Fruit fly (Drosophila melanogaster) whole organism, embryonic: ENCODE measurements around the gene CG8300.

Source experiments
- CG10565 ChIP-seq: fragments of 200-800 bp; sonication (Bioruptor generic); optimal IDR thresholded peaks from 3 replicates; lab custom pipeline; 2016; ENCODE audit warnings: missing biosample characterization, mild to moderate bottlenecking, missing genetic modification characterization
- CG10979 ChIP-seq: fragments of 200-800 bp; sonication (Bioruptor generic); optimal IDR thresholded peaks from 2 replicates; lab custom pipeline; 2018; ENCODE audit warnings: missing biosample characterization, mild to moderate bottlenecking, missing genetic modification characterization, moderate library complexity
- CG11456 ChIP-seq: fragments of 200-800 bp; sonication (Bioruptor generic); IDR thresholded peaks from 3 replicates; pipeline ENCODE4 v1.3.6; 2022; ENCODE audit warnings: missing biosample characterization, missing genetic modification characterization
- CG12299 ChIP-seq: fragments of 200-800 bp; sonication (Bioruptor generic); optimal IDR thresholded peaks from 2 replicates; lab custom pipeline; 2018; ENCODE audit warnings: missing biosample characterization, mild to moderate bottlenecking, missing genetic modification characterization
- CG13775 ChIP-seq: fragments of 200-800 bp; sonication (Bioruptor generic); optimal IDR thresholded peaks from 3 replicates; lab custom pipeline; 2017; ENCODE audit warnings: missing biosample characterization, mild to moderate bottlenecking, missing genetic modification characterization
- CG15073 ChIP-seq: fragments of 200-800 bp; sonication (Bioruptor generic); optimal IDR thresholded peaks from 2 replicates; lab custom pipeline; 2016; ENCODE audit warnings: missing biosample characterization, missing genetic modification characterization
- CG16779 ChIP-seq: fragments of 200-800 bp; sonication (Bioruptor generic); IDR thresholded peaks from 2 replicates; pipeline ENCODE4 v1.3.6; 2022; ENCODE audit warnings: missing biosample characterization, missing genetic modification characterization
- CG16815 ChIP-seq: fragments of 200-800 bp; sonication (Bioruptor generic); optimal IDR thresholded peaks from 3 replicates; lab custom pipeline; 2017; ENCODE audit warnings: missing biosample characterization, mild to moderate bottlenecking, missing genetic modification characterization
- CG17612 ChIP-seq: fragments of 200-800 bp; sonication (Bioruptor generic); IDR thresholded peaks from 2 replicates; pipeline ENCODE4 v1.3.6; 2022; ENCODE audit warnings: missing biosample characterization, missing genetic modification characterization
- CG1832 ChIP-seq: fragments of 200-800 bp; sonication (Bioruptor generic); optimal IDR thresholded peaks from 2 replicates; lab custom pipeline; 2017; ENCODE audit warnings: missing biosample characterization, mild to moderate bottlenecking, missing genetic modification characterization, inconsistent platforms
- CG18764 ChIP-seq: fragments of 200-800 bp; sonication (Bioruptor generic); optimal IDR thresholded peaks from 3 replicates; lab custom pipeline; 2016; ENCODE audit warnings: missing biosample characterization, missing genetic modification characterization
- CG2678 ChIP-seq: fragments of 200-800 bp; sonication (Bioruptor generic); optimal IDR thresholded peaks from 3 replicates; lab custom pipeline; 2019; ENCODE audit warnings: missing biosample characterization, mild to moderate bottlenecking, missing genetic modification characterization, moderate library complexity
- CG34376 ChIP-seq: fragments of 200-800 bp; sonication (Bioruptor generic); optimal IDR thresholded peaks from 2 replicates; lab custom pipeline; 2018; ENCODE audit warnings: missing biosample characterization, mild to moderate bottlenecking, missing genetic modification characterization
- CG4328 ChIP-seq: fragments of 200-800 bp; sonication (Bioruptor generic); optimal IDR thresholded peaks from 3 replicates; lab custom pipeline; 2017; ENCODE audit warnings: missing biosample characterization, missing genetic modification reagents, missing genetic modification characterization
- CG6654 ChIP-seq: fragments of 200-800 bp; sonication (Bioruptor generic); optimal IDR thresholded peaks from 2 replicates; lab custom pipeline; 2017; ENCODE audit warnings: missing biosample characterization, mild to moderate bottlenecking, missing genetic modification characterization
- CG7745 ChIP-seq: fragments of 200-800 bp; sonication (Bioruptor generic); optimal IDR thresholded peaks from 2 replicates; lab custom pipeline; 2018; ENCODE audit warnings: missing biosample characterization, mild to moderate bottlenecking, missing genetic modification characterization, moderate library complexity
- CG9609 ChIP-seq: fragments of 200-800 bp; sonication (Bioruptor generic); optimal IDR thresholded peaks from 3 replicates; lab custom pipeline; 2016; ENCODE audit warnings: missing biosample characterization, missing genetic modification characterization
- D ChIP-seq, 2 experiments: fragments of 200-800 bp in 1 of 2; fragments of >200 bp in 1 of 2; sonication (Bioruptor generic) in 1 of 2; optimal IDR thresholded peaks; 2 replicates in 1 of 2; 3 replicates in 1 of 2; lab custom pipeline; 2017; ENCODE audit warnings: mild to moderate bottlenecking in 1 of 2, missing biosample characterization in 1 of 2, missing genetic modification characterization in 1 of 2, missing genetic modification reagents in 1 of 2
- E2f1 ChIP-seq: fragments of 200-800 bp; sonication (Bioruptor generic); IDR thresholded peaks from 2 replicates; pipeline ENCODE4 v1.3.6; 2022; ENCODE audit warnings: missing biosample characterization, missing genetic modification characterization
- Fer2 ChIP-seq: fragments of 200-800 bp; sonication (Bioruptor generic); optimal IDR thresholded peaks from 2 replicates; lab custom pipeline; 2018; ENCODE audit warnings: missing biosample characterization, mild to moderate bottlenecking, missing genetic modification characterization, moderate library complexity
- H15 ChIP-seq: fragments of 200-800 bp; sonication (Bioruptor generic); IDR thresholded peaks from 3 replicates; pipeline ENCODE4 v1.3.6; 2022; ENCODE audit warnings: missing biosample characterization, missing genetic modification characterization
- HLH3B ChIP-seq: fragments of 200-800 bp; sonication (Bioruptor generic); IDR thresholded peaks from 2 replicates; pipeline ENCODE4 v1.3.6; 2022; ENCODE audit warnings: missing biosample characterization, missing genetic modification characterization
- HmgD ChIP-seq: fragments of 200-800 bp; sonication (Bioruptor generic); optimal IDR thresholded peaks from 3 replicates; lab custom pipeline; 2016; ENCODE audit warnings: missing biosample characterization, missing genetic modification characterization
- Kr ChIP-seq: fragments of 200-800 bp; sonication (Bioruptor generic); optimal IDR thresholded peaks from 2 replicates; lab custom pipeline; 2017; ENCODE audit warnings: missing biosample characterization, mild to moderate bottlenecking, missing genetic modification characterization
- Myb ChIP-seq: fragments of 200-800 bp; sonication (Bioruptor generic); optimal IDR thresholded peaks from 2 replicates; lab custom pipeline; 2016; ENCODE audit warnings: missing biosample characterization, missing genetic modification characterization
- Ptx1 ChIP-seq: fragments of 200-800 bp; sonication (Bioruptor generic); IDR thresholded peaks from 2 replicates; pipeline ENCODE4 v1.3.6; 2022; ENCODE audit warnings: missing biosample characterization, missing genetic modification characterization
- Scr ChIP-seq: fragments of 200-800 bp; sonication (Bioruptor generic); IDR thresholded peaks from 2 replicates; pipeline ENCODE4 v1.3.6; 2022; ENCODE audit warnings: missing biosample characterization, missing genetic modification characterization; ENCODE audit not compliant: partially characterized antibody
- Usf ChIP-seq: fragments of 200-800 bp; sonication (Bioruptor generic); optimal IDR thresholded peaks from 2 replicates; lab custom pipeline; 2017; ENCODE audit warnings: missing genotype, missing biosample characterization, missing genetic modification characterization
- bowl ChIP-seq: fragments of 200-800 bp; sonication (Bioruptor generic); IDR thresholded peaks from 2 replicates; pipeline ENCODE4 v1.3.6; 2022; ENCODE audit warnings: missing biosample characterization, missing genetic modification characterization
- cas ChIP-seq: fragments of 200-800 bp; sonication (Bioruptor generic); IDR thresholded peaks from 2 replicates; pipeline ENCODE4 v1.3.6; 2022; ENCODE audit warnings: missing biosample characterization, missing genetic modification characterization
- caup ChIP-seq: fragments of 200-800 bp; sonication (Bioruptor generic); optimal IDR thresholded peaks from 3 replicates; lab custom pipeline; 2017; ENCODE audit warnings: missing biosample characterization, mild to moderate bottlenecking, missing genetic modification characterization, moderate library complexity; ENCODE audit not compliant: severe bottlenecking
- crp ChIP-seq, 2 experiments: fragments of 200-800 bp; sonication (Bioruptor generic); optimal IDR thresholded peaks; 2 replicates in 1 of 2; 3 replicates in 1 of 2; lab custom pipeline; 2017; ENCODE audit warnings: missing biosample characterization in 2 of 2, missing genetic modification characterization in 2 of 2, mild to moderate bottlenecking in 1 of 2, moderate library complexity in 1 of 2
- danr ChIP-seq: fragments of 200-800 bp; sonication (Bioruptor generic); IDR thresholded peaks from 2 replicates; pipeline ENCODE4 v1.3.6; 2022; ENCODE audit warnings: missing biosample characterization, missing genetic modification characterization
- dysf ChIP-seq: fragments of 200-800 bp; sonication (Bioruptor generic); IDR thresholded peaks from 3 replicates; pipeline ENCODE4 v1.3.6; 2022; ENCODE audit warnings: missing biosample characterization, missing genetic modification characterization
- gce ChIP-seq: fragments of 200-800 bp; sonication (Bioruptor generic); IDR thresholded peaks from 3 replicates; pipeline ENCODE4 v1.3.6; 2022; ENCODE audit warnings: missing biosample characterization, missing genetic modification characterization
- grn ChIP-seq: fragments of 200-800 bp; sonication (Bioruptor generic); optimal IDR thresholded peaks from 3 replicates; lab custom pipeline; 2017; ENCODE audit warnings: missing biosample characterization, missing genetic modification characterization
- insv ChIP-seq, 2 experiments: fragments of 200-800 bp; sonication (Bioruptor generic); optimal IDR thresholded peaks; 3 replicates each; lab custom pipeline; 2016 to 2018; ENCODE audit warnings: missing biosample characterization in 2 of 2, missing genetic modification characterization in 2 of 2
- lmd ChIP-seq: fragments of 200-800 bp; sonication (Bioruptor generic); IDR thresholded peaks from 2 replicates; pipeline ENCODE4 v1.3.6; 2022; ENCODE audit warnings: missing biosample characterization, missing genetic modification characterization
- lola ChIP-seq, 3 experiments: fragments of >200 bp in 2 of 3; fragments of 200-800 bp in 1 of 3; sonication (Bioruptor generic) in 1 of 3; optimal IDR thresholded peaks; 2 replicates each; lab custom pipeline; 2017 to 2019; ENCODE audit warnings: missing biosample characterization in 3 of 3, missing genetic modification characterization in 3 of 3, mild to moderate bottlenecking in 1 of 3, moderate library complexity in 1 of 3
- lov ChIP-seq, 2 experiments: fragments of 200-800 bp in 1 of 2; fragments of >200 bp in 1 of 2; sonication (Bioruptor generic) in 1 of 2; IDR thresholded peaks in 1 of 2; optimal IDR thresholded peaks in 1 of 2; 2 replicates in 1 of 2; 3 replicates in 1 of 2; pipeline versions ENCODE4 v1.3.6 to Lab custom; 2017 to 2022; ENCODE audit warnings: missing biosample characterization in 1 of 2, missing genetic modification characterization in 1 of 2
- org-1 ChIP-seq: fragments of 200-800 bp; sonication (Bioruptor generic); optimal IDR thresholded peaks from 2 replicates; lab custom pipeline; 2017; ENCODE audit warnings: missing biosample characterization, missing genetic modification characterization
- p53 ChIP-seq: fragments of 200-800 bp; sonication (Bioruptor generic); optimal IDR thresholded peaks from 2 replicates; lab custom pipeline; 2016; ENCODE audit warnings: missing biosample characterization, missing genetic modification characterization
- pita ChIP-seq: fragments of 200-800 bp; sonication (Bioruptor generic); optimal IDR thresholded peaks from 2 replicates; lab custom pipeline; 2017; ENCODE audit warnings: missing biosample characterization, mild to moderate bottlenecking, missing genetic modification characterization
- pum ChIP-seq: fragments of 200-800 bp; sonication (Bioruptor generic); optimal IDR thresholded peaks from 2 replicates; lab custom pipeline; 2016; ENCODE audit warnings: missing biosample characterization, missing genetic modification characterization
- sens-2 ChIP-seq: fragments of 200-800 bp; sonication (Bioruptor generic); IDR thresholded peaks from 2 replicates; pipeline ENCODE4 v1.3.6; 2022; ENCODE audit warnings: missing biosample characterization, missing genetic modification characterization
- sr ChIP-seq: fragments of 200-800 bp; sonication (Bioruptor generic); IDR thresholded peaks from 3 replicates; pipeline ENCODE4 v1.3.6; 2022; ENCODE audit warnings: missing biosample characterization, missing genetic modification characterization
- tgo ChIP-seq: fragments of 200-800 bp; sonication (Bioruptor generic); IDR thresholded peaks from 3 replicates; pipeline ENCODE4 v1.3.6; 2022; ENCODE audit warnings: missing biosample characterization, missing genetic modification characterization
- unpg ChIP-seq: fragments of 200-800 bp; sonication (Bioruptor generic); optimal IDR thresholded peaks from 3 replicates; lab custom pipeline; 2018; ENCODE audit warnings: missing biosample characterization, mild to moderate bottlenecking, missing genetic modification characterization, moderate library complexity

Gene CG8300

DNA sequence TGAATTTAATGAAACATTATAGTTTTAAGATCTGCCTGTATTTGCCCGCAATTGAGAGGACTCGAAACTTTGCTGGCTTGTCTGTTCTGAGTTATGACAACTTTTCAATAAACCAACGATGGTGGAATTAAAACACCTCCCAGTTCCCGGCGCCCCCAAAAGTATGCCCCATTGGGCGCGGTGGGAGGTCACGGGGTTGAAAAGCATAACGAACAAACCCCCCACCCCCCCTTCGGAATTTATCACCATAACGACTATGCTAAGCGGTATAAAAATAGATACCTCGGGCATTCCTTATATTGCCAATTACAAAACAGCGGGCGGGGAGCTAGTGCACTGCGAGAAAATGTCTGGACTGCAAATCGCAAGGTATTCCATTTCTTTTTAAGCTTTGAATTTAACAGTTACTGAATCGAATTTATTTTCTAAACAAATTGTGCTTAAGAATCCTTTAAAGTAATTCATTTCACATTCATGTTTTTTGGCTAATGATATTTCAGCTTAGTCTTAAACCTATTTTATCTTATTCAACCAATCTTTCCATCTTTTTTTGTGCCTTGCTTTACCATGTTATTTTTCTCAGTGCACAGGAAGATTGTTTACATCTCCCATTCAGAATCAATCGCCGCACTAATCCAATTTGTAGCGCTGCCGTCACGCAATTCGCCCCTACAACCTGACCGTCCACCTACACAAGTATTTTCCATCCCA, 3.2 kb upstream of the CG8300 start (continued):
- TF ChIP-seq CG13775 (GFP tag; lab: Kevin White, UChicago), result no peak
- no peak for TF ChIP-seq cas (GFP tag; lab: Robert Waterston, UW)
- peak; percentile 85 for TF ChIP-seq CG10979 (tag; lab: Kevin White, UChicago)
- TF ChIP-seq CG12299 (tag; lab: Kevin White, UChicago), result peak; percentile 75
- peak; percentile 82 for TF ChIP-seq tgo (GFP tag; lab: Robert Waterston, UW)
- peak; percentile 51 for TF ChIP-seq grn (GFP tag; lab: Kevin White, UChicago)
- peak; percentile 62 for TF ChIP-seq Fer2 (tag; lab: Kevin White, UChicago)
- TF ChIP-seq Usf (GFP tag; lab: Kevin White, UChicago), result peak; percentile 69
- peak; percentile 74 for TF ChIP-seq HLH3B (GFP tag; lab: Robert Waterston, UW)
- peak; percentile 62 for TF ChIP-seq Myb (GFP tag; lab: Kevin White, UChicago)
- peak; percentile 25 for TF ChIP-seq CG7745 (tag; lab: Kevin White, UChicago)
- TF ChIP-seq CG15073, result no peak
- peak; percentile 58 for TF ChIP-seq CG4328 (GFP tag; lab: Kevin White, UChicago)
- peak; percentile 91 for TF ChIP-seq CG2678 (tag; lab: Kevin White, UChicago)
- 0 out of 2 replicates have a peak, but pooled peaks have one; percentile 15 for TF ChIP-seq CG17612 (GFP tag; lab: Robert Waterston, UW)
- TF ChIP-seq crp (GFP tag; optimal IDR thresholded peaks at IDR 0.05; lab: Kevin White, UChicago), result peak in 1 of 2 experiments; percentile 43
- TF ChIP-seq CG1832 (GFP tag; lab: Kevin White, UChicago), result no peak
- TF ChIP-seq Kr (GFP tag; lab: Kevin White, UChicago), result peak; percentile 71
- peak; percentile 38 for TF ChIP-seq CG18764 (GFP tag; lab: Kevin White, UChicago)
- TF ChIP-seq caup, result peak; percentile 62
- 0 out of 2 replicates have a peak, but pooled peaks have one; percentile 39 for TF ChIP-seq bowl (GFP tag; lab: Robert Waterston, UW)
- 0 out of 3 replicates have a peak, but pooled peaks have one; percentile 40 for TF ChIP-seq gce (GFP tag; lab: Robert Waterston, UW)
- peak; percentile 58; the same call in 1 of the 3 replicates for TF ChIP-seq H15 (GFP tag; lab: Robert Waterston, UW)
- TF ChIP-seq CG16779 (GFP tag; lab: Robert Waterston, UW), result no peak
- peak; percentile 65 for TF ChIP-seq E2f1 (GFP tag; lab: Robert Waterston, UW)
- no peak for TF ChIP-seq sr (GFP tag; lab: Robert Waterston, UW)
- TF ChIP-seq danr (GFP tag; lab: Robert Waterston, UW), result peak; percentile 59; the same call in 1 of the 2 replicates
- TF ChIP-seq lola (GFP tag; optimal IDR thresholded peaks at IDR 0.05; lab: Kevin White, UChicago), result peak in 1 of 3 experiments; percentile 90
- peak; percentile 85 for TF ChIP-seq lmd (GFP tag; lab: Robert Waterston, UW)
- TF ChIP-seq dysf (GFP tag; lab: Robert Waterston, UW), result peak; percentile 89
- TF ChIP-seq CG11456, result peak; percentile 41; the same call in 1 of the 3 replicates
- no peak for TF ChIP-seq HmgD (GFP tag; lab: Kevin White, UChicago)
- no peak for TF ChIP-seq p53 (GFP tag; lab: Kevin White, UChicago)
- peak in 1 of 2 experiments; percentile 16 for TF ChIP-seq insv (GFP tag; optimal IDR thresholded peaks at IDR 0.05; lab: Kevin White, UChicago)
- 0 out of 2 replicates have a peak, but pooled peaks have one; percentile 43 for TF ChIP-seq sens-2
- TF ChIP-seq Ptx1 (GFP tag; lab: Robert Waterston, UW), result peak; percentile 84
- TF ChIP-seq CG6654, result peak; percentile 49
- TF ChIP-seq D (optimal IDR thresholded peaks at IDR 0.05; lab: Kevin White, UChicago), result no peak
- peak; percentile 76 for TF ChIP-seq D (GFP tag; optimal IDR thresholded peaks at IDR 0.05; lab: Kevin White, UChicago)
- TF ChIP-seq CG16815 (GFP tag; lab: Kevin White, UChicago), result peak; percentile 86
- TF ChIP-seq Scr (GFP tag; lab: Robert Waterston, UW), result no peak
- peak; percentile 69 for TF ChIP-seq pum (GFP tag; lab: Kevin White, UChicago)
- peak; percentile 90 for TF ChIP-seq CG9609 (GFP tag; lab: Kevin White, UChicago)
- no peak for TF ChIP-seq pita (GFP tag; lab: Kevin White, UChicago)
- peak; percentile 46 for TF ChIP-seq CG34376
- TF ChIP-seq org-1, result peak; percentile 86
- no peak for TF ChIP-seq lov (optimal IDR thresholded peaks at IDR 0.05; lab: Kevin White, UChicago)
- TF ChIP-seq lov (GFP tag; IDR thresholded peaks at IDR 0.05; lab: Robert Waterston, UW), result no peak
- peak; percentile 91 for TF ChIP-seq unpg (GFP tag; lab: Kevin White, UChicago)
- TF ChIP-seq CG10565, result no peak
